Fruit fly (Drosophila melanogaster): ENCODE data around the gene tacc.

Gene tacc

DNA sequence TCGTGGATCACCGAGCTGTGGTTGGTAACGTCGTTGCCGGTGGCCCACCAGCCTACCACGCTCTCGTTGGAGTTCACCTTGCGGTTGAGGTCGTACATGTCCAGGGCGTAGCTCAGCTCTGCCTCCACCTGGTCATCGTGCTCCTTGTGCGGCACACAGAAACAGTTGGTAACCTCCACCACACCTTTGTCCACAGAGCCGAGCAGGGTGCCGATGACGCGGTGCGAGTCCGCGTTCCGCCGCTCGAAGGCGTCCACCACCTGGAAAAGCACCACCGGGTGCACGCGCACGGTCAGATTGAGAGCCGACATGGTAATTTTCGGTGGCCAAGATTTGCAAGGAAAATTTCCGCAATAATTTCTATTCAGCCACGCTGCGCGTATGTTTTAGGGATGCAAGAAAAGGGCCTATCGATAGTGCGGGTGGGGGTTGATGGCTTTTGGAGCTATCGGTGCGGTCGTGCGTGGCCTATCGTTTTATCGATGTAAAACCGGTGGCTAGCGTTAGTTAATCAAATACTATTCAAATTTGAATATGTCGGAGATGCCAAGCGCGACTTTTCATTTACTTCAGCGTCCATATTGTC lies 35.0 kb downstream of the tacc start, which contains the start of gene eIF3f1 (continued):
- TF ChIP-seq CG7987 (GFP tag; optimal IDR thresholded peaks at IDR 0.05) (peak; percentile 2), sug (tag; optimal IDR thresholded peaks at IDR 0.05) (peak; percentile 62), CG32532 (GFP tag; IDR thresholded peaks at IDR 0.05) (peak; percentile 52; the same call in 1 of the 2 replicates), Fer2 (tag; optimal IDR thresholded peaks at IDR 0.05) (no peak), CG10147 (GFP tag; optimal IDR thresholded peaks at IDR 0.05) (peak; percentile 35), CG12236 (GFP tag; optimal IDR thresholded peaks at IDR 0.05) (no peak), Opbp (GFP tag; IDR thresholded peaks at IDR 0.05; ENCODE audit: partially characterized antibody) (peak; percentile 99), CG14710 (tag; optimal IDR thresholded peaks at IDR 0.05) (peak; percentile 55), Sry-δ (GFP tag; optimal IDR thresholded peaks at IDR 0.05) (peak; percentile 95), dysf (GFP tag; IDR thresholded peaks at IDR 0.05) (no peak), Side (GFP tag; optimal IDR thresholded peaks at IDR 0.05) (peak; percentile 32), nau (GFP tag; optimal IDR thresholded peaks at IDR 0.05) (no peak), unc-4 (GFP tag; IDR thresholded peaks at IDR 0.05; ENCODE audit: partially characterized antibody) (peak; percentile 98), oc (tag; optimal IDR thresholded peaks at IDR 0.05) (no peak), gce (GFP tag; IDR thresholded peaks at IDR 0.05) (no peak), CoRest (tag; optimal IDR thresholded peaks at IDR 0.05) (no peak), Hsf (GFP tag; optimal IDR thresholded peaks at IDR 0.05) (no peak), CG8281 (tag; optimal IDR thresholded peaks at IDR 0.05) (no peak), Mad (GFP tag; optimal IDR thresholded peaks at IDR 0.05) (no peak), CG5245 (GFP tag; optimal IDR thresholded peaks at IDR 0.05) (no peak), Hr51 (GFP tag; optimal IDR thresholded peaks at IDR 0.05) (peak in 1 of 2 experiments; percentile 9), ken (GFP tag; IDR thresholded peaks at IDR 0.05) (no peak), nmo (GFP tag; optimal IDR thresholded peaks at IDR 0.05) (peak; percentile 29), Antp (GFP tag; optimal IDR thresholded peaks at IDR 0.05) (no peak), CG7745 (tag; optimal IDR thresholded peaks at IDR 0.05) (no peak), CG31224 (GFP tag; IDR thresholded peaks at IDR 0.05) (no peak), kah (GFP tag; optimal IDR thresholded peaks at IDR 0.05) (no peak), Myb (GFP tag; optimal IDR thresholded peaks at IDR 0.05) (peak; percentile 97), Ets97D (GFP tag; optimal IDR thresholded peaks at IDR 0.05) (peak; percentile 80), stwl (tag; optimal IDR thresholded peaks at IDR 0.05) (peak; percentile 87), CG9437 (GFP tag; optimal IDR thresholded peaks at IDR 0.05) (peak; percentile 13), repo (GFP tag; optimal IDR thresholded peaks at IDR 0.05) (no peak), gfzf (GFP tag; optimal IDR thresholded peaks at IDR 0.05) (peak; percentile 51), h (optimal IDR thresholded peaks at IDR 0.05) (no peak), Nf-YC (tag; optimal IDR thresholded peaks at IDR 0.05) (no peak), NC2α (GFP tag; optimal IDR thresholded peaks at IDR 0.05) (no peak), CG17361 (GFP tag; IDR thresholded peaks at IDR 0.05) (0 out of 3 replicates have a peak, but pooled peaks have one; percentile 40), az2 (GFP tag; optimal IDR thresholded peaks at IDR 0.05) (no peak), CG13624 (GFP tag; optimal IDR thresholded peaks at IDR 0.05) (peak; percentile 46), Xbp1 (GFP tag; optimal IDR thresholded peaks at IDR 0.05) (peak; percentile 44), psq (GFP tag; optimal IDR thresholded peaks at IDR 0.05) (no peak), CrebB (tag; optimal IDR thresholded peaks at IDR 0.05) (peak; percentile 2), Sry-β (GFP tag; optimal IDR thresholded peaks at IDR 0.05) (no peak), Optix (GFP tag; IDR thresholded peaks at IDR 0.05) (no peak), cg (GFP tag; optimal IDR thresholded peaks at IDR 0.05) (no peak), usp (GFP tag; optimal IDR thresholded peaks at IDR 0.05) (no peak), bcd (GFP tag; optimal IDR thresholded peaks at IDR 0.05) (no peak), phol (tag; optimal IDR thresholded peaks at IDR 0.05) (peak; percentile 42), CG30403 (GFP tag; optimal IDR thresholded peaks at IDR 0.05) (peak; percentile 3), CG10209 (GFP tag; optimal IDR thresholded peaks at IDR 0.05) (no peak)

Data from whole organism, embryonic.